Fruit fly (Drosophila melanogaster) whole organism, embryonic: Measurements from ENCODE around the gene mRpS11.

Experiments used
- CG10209 ChIP-seq: fragments of 200-800 bp; sonication (Bioruptor generic); optimal IDR thresholded peaks from 3 replicates; lab custom pipeline; 2017; ENCODE audit warnings: missing biosample characterization, mild to moderate bottlenecking, missing genetic modification characterization, missing genetic modification reagents
- CG10431 ChIP-seq: fragments of 200-800 bp; sonication (Bioruptor generic); optimal IDR thresholded peaks from 3 replicates; lab custom pipeline; 2018; ENCODE audit warnings: missing biosample characterization, mild to moderate bottlenecking, missing genetic modification characterization
- CG10654 ChIP-seq: fragments of 200-800 bp; sonication (Bioruptor generic); optimal IDR thresholded peaks from 2 replicates; lab custom pipeline; 2016; ENCODE audit warnings: missing biosample characterization, missing genetic modification characterization
- CG12659 ChIP-seq: fragments of 200-800 bp; sonication (Bioruptor generic); optimal IDR thresholded peaks from 3 replicates; lab custom pipeline; 2017; ENCODE audit warnings: mild to moderate bottlenecking, missing biosample characterization, missing genetic modification reagents, missing genetic modification characterization
- CG17361 ChIP-seq: fragments of 200-800 bp; sonication (Bioruptor generic); IDR thresholded peaks from 3 replicates; pipeline ENCODE4 v1.3.6; 2022; ENCODE audit warnings: missing biosample characterization, missing genetic modification characterization
- CG17829 ChIP-seq: fragments of 200-800 bp; optimal IDR thresholded peaks from 2 replicates; lab custom pipeline; 2019; ENCODE audit warnings: missing biosample characterization, mild to moderate bottlenecking, missing genetic modification characterization, moderate library complexity
- CG2202 ChIP-seq: fragments of 200-800 bp; sonication (Bioruptor generic); optimal IDR thresholded peaks from 2 replicates; lab custom pipeline; 2018; ENCODE audit warnings: missing biosample characterization, mild to moderate bottlenecking, missing genetic modification characterization
- CG30403 ChIP-seq: fragments of 200-800 bp; sonication (Bioruptor generic); optimal IDR thresholded peaks from 3 replicates; lab custom pipeline; 2016; ENCODE audit warnings: missing biosample characterization, missing genetic modification characterization
- CG31365 ChIP-seq: fragments of 200-800 bp; sonication (Bioruptor generic); optimal IDR thresholded peaks from 2 replicates; lab custom pipeline; 2018; ENCODE audit warnings: missing biosample characterization, mild to moderate bottlenecking, missing genetic modification characterization
- CG31388 ChIP-seq: fragments of 200-800 bp; sonication (Bioruptor generic); optimal IDR thresholded peaks from 2 replicates; lab custom pipeline; 2016; ENCODE audit warnings: missing biosample characterization, missing genetic modification characterization
- CG32532 ChIP-seq: fragments of 200-800 bp; sonication (Bioruptor generic); IDR thresholded peaks from 2 replicates; pipeline ENCODE4 v1.3.6; 2022; ENCODE audit warnings: missing biosample characterization, missing genetic modification characterization
- CG3838 ChIP-seq: fragments of 200-800 bp; sonication (Bioruptor generic); optimal IDR thresholded peaks from 3 replicates; lab custom pipeline; 2016; ENCODE audit warnings: missing biosample characterization, missing genetic modification characterization
- CG8359 ChIP-seq: fragments of 200-800 bp; sonication (Bioruptor generic); optimal IDR thresholded peaks from 2 replicates; lab custom pipeline; 2017; ENCODE audit warnings: missing biosample characterization, mild to moderate bottlenecking, missing genetic modification characterization, borderline replicate concordance
- CG8388 ChIP-seq: fragments of 200-800 bp; sonication (Bioruptor generic); optimal IDR thresholded peaks from 2 replicates; lab custom pipeline; 2019; ENCODE audit warnings: missing biosample characterization, mild to moderate bottlenecking, missing genetic modification characterization, moderate library complexity
- CG8765 ChIP-seq: fragments of 200-800 bp; sonication (Bioruptor generic); IDR thresholded peaks from 2 replicates; pipeline ENCODE4 v1.3.6; 2022; ENCODE audit warnings: missing biosample characterization, missing genetic modification characterization
- CG9437 ChIP-seq: fragments of 200-800 bp; sonication (Bioruptor generic); optimal IDR thresholded peaks from 2 replicates; lab custom pipeline; 2018; ENCODE audit warnings: missing biosample characterization, mild to moderate bottlenecking, missing genetic modification characterization
- CG9609 ChIP-seq: fragments of 200-800 bp; sonication (Bioruptor generic); optimal IDR thresholded peaks from 3 replicates; lab custom pipeline; 2016; ENCODE audit warnings: missing biosample characterization, missing genetic modification characterization
- D ChIP-seq, 2 experiments: fragments of 200-800 bp in 1 of 2; fragments of >200 bp in 1 of 2; sonication (Bioruptor generic) in 1 of 2; optimal IDR thresholded peaks; 2 replicates in 1 of 2; 3 replicates in 1 of 2; lab custom pipeline; 2017; ENCODE audit warnings: mild to moderate bottlenecking in 1 of 2, missing biosample characterization in 1 of 2, missing genetic modification characterization in 1 of 2, missing genetic modification reagents in 1 of 2
- Eip74EF ChIP-seq, 2 experiments: fragments of 200-800 bp in 1 of 2; fragments of >200 bp in 1 of 2; sonication (Bioruptor generic) in 1 of 2; optimal IDR thresholded peaks; 2 replicates each; lab custom pipeline; 2017 to 2019; ENCODE audit warnings: missing biosample characterization in 2 of 2, missing genetic modification characterization in 2 of 2, mild to moderate bottlenecking in 1 of 2, moderate library complexity in 1 of 2
- Ets97D ChIP-seq: fragments of 200-800 bp; sonication (Bioruptor generic); optimal IDR thresholded peaks from 3 replicates; lab custom pipeline; 2016; ENCODE audit warnings: missing biosample characterization, missing genetic modification characterization
- Fer1 ChIP-seq: fragments of 200-800 bp; sonication (Bioruptor generic); optimal IDR thresholded peaks from 2 replicates; lab custom pipeline; 2017; ENCODE audit warnings: missing biosample characterization, mild to moderate bottlenecking, missing genetic modification characterization
- Lpt ChIP-seq: fragments of >200 bp; optimal IDR thresholded peaks from 2 replicates; lab custom pipeline; 2018; ENCODE audit warnings: missing biosample characterization, missing genetic modification characterization
- Med ChIP-seq: fragments of 200-800 bp; sonication (Bioruptor generic); peaks from one replicate; lab custom pipeline; 2016; ENCODE audit warnings: missing biosample characterization, missing genetic modification characterization, mild to moderate bottlenecking, inconsistent platforms, moderate library complexity
- Mes4 ChIP-seq: fragments of 200-800 bp; sonication (Bioruptor generic); optimal IDR thresholded peaks from 2 replicates; lab custom pipeline; 2016; ENCODE audit warnings: missing biosample characterization, missing genetic modification characterization
- Stat92E ChIP-seq, 3 experiments: fragments of >200 bp in 2 of 3; fragments of 200-800 bp in 1 of 3; sonication (Bioruptor generic) in 1 of 3; optimal IDR thresholded peaks; 2 replicates each; lab custom pipeline; 2017 to 2019; ENCODE audit warnings: missing biosample characterization in 3 of 3, missing genetic modification characterization in 3 of 3, mild to moderate bottlenecking in 1 of 3, moderate library complexity in 1 of 3
- Xrp1 ChIP-seq: fragments of 200-800 bp; sonication (Bioruptor generic); IDR thresholded peaks from 2 replicates; pipeline ENCODE4 v1.3.6; 2022; ENCODE audit warnings: missing biosample characterization, missing genetic modification characterization
- abd-A ChIP-seq: fragments of 200-800 bp; sonication (Bioruptor generic); optimal IDR thresholded peaks from 3 replicates; lab custom pipeline; 2019; ENCODE audit warnings: missing biosample characterization, mild to moderate bottlenecking, missing genetic modification characterization, moderate library complexity
- ac ChIP-seq: fragments of 200-800 bp; sonication (Bioruptor generic); optimal IDR thresholded peaks from 3 replicates; lab custom pipeline; 2017; ENCODE audit warnings: missing biosample characterization, mild to moderate bottlenecking, missing genetic modification characterization
- ash1 ChIP-seq: fragments of 200-800 bp; sonication (Bioruptor generic); optimal IDR thresholded peaks from 2 replicates; lab custom pipeline; 2018; ENCODE audit warnings: missing biosample characterization, mild to moderate bottlenecking, missing genetic modification characterization
- bsh ChIP-seq, 2 experiments: fragments of 200-800 bp; sonication (Bioruptor generic); optimal IDR thresholded peaks; 2 replicates each; lab custom pipeline; 2017 to 2018; ENCODE audit warnings: mild to moderate bottlenecking in 2 of 2, missing biosample characterization in 2 of 2, missing genetic modification characterization in 2 of 2, moderate library complexity in 1 of 2
- cwo ChIP-seq: fragments of 200-800 bp; sonication (Bioruptor generic); optimal IDR thresholded peaks from 3 replicates; lab custom pipeline; 2017; ENCODE audit warnings: missing biosample characterization, missing genetic modification characterization, mild to moderate bottlenecking, moderate library complexity, missing genetic modification reagents
- dm ChIP-seq: fragments of 200-800 bp; sonication (Bioruptor generic); optimal IDR thresholded peaks from 3 replicates; lab custom pipeline; 2016; ENCODE audit warnings: missing biosample characterization, missing genetic modification characterization
- eve ChIP-seq, 2 experiments: fragments of >200 bp; optimal IDR thresholded peaks; 2 replicates each; lab custom pipeline; 2017; ENCODE audit warnings: missing biosample characterization in 2 of 2, missing genetic modification characterization in 2 of 2
- gcm ChIP-seq: fragments of 200-800 bp; sonication (Bioruptor generic); optimal IDR thresholded peaks from 2 replicates; lab custom pipeline; 2019; ENCODE audit warnings: missing biosample characterization, mild to moderate bottlenecking, missing genetic modification characterization, moderate library complexity
- jumu ChIP-seq: fragments of 200-800 bp; sonication (Bioruptor generic); optimal IDR thresholded peaks from 3 replicates; lab custom pipeline; 2016; ENCODE audit warnings: missing biosample characterization, missing genetic modification characterization
- ken ChIP-seq: fragments of 200-800 bp; sonication (Bioruptor generic); IDR thresholded peaks from 3 replicates; pipeline ENCODE4 v1.3.6; 2022; ENCODE audit warnings: missing biosample characterization, missing genetic modification characterization
- knrl ChIP-seq: fragments of 200-800 bp; sonication (Bioruptor generic); IDR thresholded peaks from 3 replicates; pipeline ENCODE4 v1.3.6; 2022; ENCODE audit warnings: missing biosample characterization, missing genetic modification characterization; ENCODE audit not compliant: partially characterized antibody
- lab ChIP-seq: fragments of 200-800 bp; sonication (Bioruptor generic); optimal IDR thresholded peaks from 3 replicates; lab custom pipeline; 2017; ENCODE audit warnings: missing biosample characterization, missing genetic modification characterization, mild to moderate bottlenecking, moderate library complexity, missing genetic modification reagents
- lov ChIP-seq, 2 experiments: fragments of 200-800 bp in 1 of 2; fragments of >200 bp in 1 of 2; sonication (Bioruptor generic) in 1 of 2; IDR thresholded peaks in 1 of 2; optimal IDR thresholded peaks in 1 of 2; 2 replicates in 1 of 2; 3 replicates in 1 of 2; pipeline versions ENCODE4 v1.3.6 to Lab custom; 2017 to 2022; ENCODE audit warnings: missing biosample characterization in 1 of 2, missing genetic modification characterization in 1 of 2
- otp ChIP-seq: fragments of 200-800 bp; sonication (Bioruptor generic); IDR thresholded peaks from 3 replicates; pipeline ENCODE4, ENCODE4 v1.3.6; 2022; ENCODE audit warnings: missing biosample characterization, missing genetic modification characterization
- ro ChIP-seq: fragments of 200-800 bp; sonication (Bioruptor generic); IDR thresholded peaks from 2 replicates; pipeline ENCODE4 v1.3.6; 2022; ENCODE audit warnings: missing biosample characterization, missing genetic modification characterization
- row ChIP-seq: fragments of 200-800 bp; sonication (Bioruptor generic); IDR thresholded peaks from 3 replicates; pipeline ENCODE4 v1.3.6; 2022; ENCODE audit warnings: missing biosample characterization, missing genetic modification characterization
- seq ChIP-seq: fragments of 200-800 bp; sonication (Bioruptor generic); IDR thresholded peaks from 2 replicates; pipeline ENCODE4 v1.3.6; 2022; ENCODE audit warnings: missing biosample characterization, missing genetic modification characterization
- slou ChIP-seq: fragments of 200-800 bp; sonication (Bioruptor generic); optimal IDR thresholded peaks from 3 replicates; lab custom pipeline; 2016; ENCODE audit warnings: missing biosample characterization, missing genetic modification characterization
- tna ChIP-seq: fragments of 200-800 bp; sonication (Bioruptor generic); IDR thresholded peaks from 2 replicates; pipeline ENCODE4 v1.3.6; 2022; ENCODE audit warnings: missing biosample characterization, missing genetic modification characterization; ENCODE audit not compliant: partially characterized antibody
- trem ChIP-seq: fragments of 200-800 bp; optimal IDR thresholded peaks from 3 replicates; lab custom pipeline; 2019; ENCODE audit warnings: missing biosample characterization, mild to moderate bottlenecking, missing genetic modification characterization, moderate library complexity
- z ChIP-seq: fragments of 200-800 bp; sonication (Bioruptor generic); IDR thresholded peaks from 3 replicates; pipeline ENCODE4 v1.3.6; 2022; ENCODE audit warnings: missing biosample characterization, missing genetic modification characterization

Gene mRpS11

dm6 chr3R:17117607-17118327 is 45.2 kb downstream of the mRpS11 start (continued):
- TF ChIP-seq CG8359 (GFP tag; lab: Kevin White, UChicago) (peak; percentile 11), CG8765 (GFP tag; lab: Robert Waterston, UW) (no peak), bsh (GFP tag; optimal IDR thresholded peaks at IDR 0.05; lab: Kevin White, UChicago) (peak in 1 of 2 experiments; percentile 55), Mes4 (no peak), Stat92E (GFP tag; optimal IDR thresholded peaks at IDR 0.05; lab: Kevin White, UChicago) (peak in 1 of 3 experiments; percentile 48), CG2202 (tag; lab: Kevin White, UChicago) (peak; percentile 27), slou (GFP tag; lab: Kevin White, UChicago) (no peak), abd-A (tag; lab: Kevin White, UChicago) (no peak), knrl (no peak), CG10654 (GFP tag; lab: Kevin White, UChicago) (no peak), CG8388 (GFP tag; lab: Kevin White, UChicago) (peak; percentile 8), CG17829 (tag; lab: Kevin White, UChicago) (peak; percentile 32), CG32532 (no peak), CG9609 (GFP tag; lab: Kevin White, UChicago) (no peak), row (peak; percentile 53; the same call in 2 of the 3 replicates), z (GFP tag; lab: Robert Waterston, UW) (no peak), trem (tag; lab: Kevin White, UChicago) (peak; percentile 36), CG31388 (GFP tag; lab: Kevin White, UChicago) (no peak), CG17361 (GFP tag; lab: Robert Waterston, UW) (peak; percentile 69; the same call in 2 of the 3 replicates), CG10431 (no peak), otp (GFP tag; lab: Robert Waterston, UW) (0 out of 3 replicates have a peak, but pooled peaks have one; percentile 35), lab (GFP tag; lab: Kevin White, UChicago) (no peak), CG30403 (peak; percentile 37), eve (GFP tag; optimal IDR thresholded peaks at IDR 0.05; lab: Kevin White, UChicago) (peak in 1 of 2 experiments; percentile 55), ro (GFP tag; lab: Robert Waterston, UW) (no peak), D (optimal IDR thresholded peaks at IDR 0.05; lab: Kevin White, UChicago) (no peak), D (GFP tag; optimal IDR thresholded peaks at IDR 0.05; lab: Kevin White, UChicago) (peak; percentile 30), jumu (no peak), gcm (peak; percentile 12), dm (GFP tag; lab: Kevin White, UChicago) (no peak), CG10209 (GFP tag; lab: Kevin White, UChicago) (no peak), ash1 (GFP tag; lab: Kevin White, UChicago) (no peak), lov (optimal IDR thresholded peaks at IDR 0.05; lab: Kevin White, UChicago) (no peak), lov (GFP tag; IDR thresholded peaks at IDR 0.05; lab: Robert Waterston, UW) (no peak), seq (GFP tag; lab: Robert Waterston, UW) (no peak), cwo (GFP tag; lab: Kevin White, UChicago) (no peak), Fer1 (GFP tag; lab: Kevin White, UChicago) (no peak), Ets97D (GFP tag; lab: Kevin White, UChicago) (no peak), ac (GFP tag; lab: Kevin White, UChicago) (no peak), CG9437 (GFP tag; lab: Kevin White, UChicago) (peak; percentile 2), Eip74EF (GFP tag; optimal IDR thresholded peaks at IDR 0.05; lab: Kevin White, UChicago) (no peak), Med (GFP tag; lab: Kevin White, UChicago) (peak; percentile 74), CG3838 (GFP tag; lab: Kevin White, UChicago) (no peak), Xrp1 (GFP tag; lab: Robert Waterston, UW) (peak; percentile 58; the same call in 1 of the 2 replicates), CG12659 (GFP tag; lab: Kevin White, UChicago) (no peak), Lpt (GFP tag; lab: Kevin White, UChicago) (no peak), ken (GFP tag; lab: Robert Waterston, UW) (no peak), tna (GFP tag; lab: Robert Waterston, UW) (no peak), CG31365 (tag; lab: Kevin White, UChicago) (no peak)
